Worm (Caenorhabditis elegans): ENCODE measurements around the gene F55B12.10.

F55B12.10 gene

ce11 chrV:13803902-13804301, 35.6 kb upstream of the F55B12.10 start, which contains the start of gene swan-2:
TSS of gene swan-2 (minus strand) at chrV:13804281.
- TF ChIP-seq lin-13 (tag; optimal IDR thresholded peaks at IDR 0.05) (no peak), cnd-1 (tag; optimal IDR thresholded peaks at IDR 0.05) (no peak), nhr-28 (tag; optimal IDR thresholded peaks at IDR 0.05) (no peak), unc-62 (GFP tag; optimal IDR thresholded peaks at IDR 0.05) (no peak), ceh-83 (GFP tag; optimal IDR thresholded peaks at IDR 0.05) (no peak), blmp-1 (tag; optimal IDR thresholded peaks at IDR 0.05) (no peak), nhr-12 (tag; optimal IDR thresholded peaks at IDR 0.05) (no peak), nhr-2 (tag; optimal IDR thresholded peaks at IDR 0.05) (no peak), sptf-1 (tag; optimal IDR thresholded peaks at IDR 0.05) (no peak), mep-1 (tag; optimal IDR thresholded peaks at IDR 0.05) (no peak)

ce11 chrV:13807232-13807631, 32.3 kb upstream of the F55B12.10 start, which contains the start of gene swan-1:
TSS of gene swan-1 (minus strand) at chrV:13807237.
- peak; percentile 41 for TF ChIP-seq hlh-1 (tag; optimal IDR thresholded peaks at IDR 0.05)
- no peak for TF ChIP-seq mep-1 (tag; optimal IDR thresholded peaks at IDR 0.05)
- TF ChIP-seq tbx-8 (GFP tag; optimal IDR thresholded peaks at IDR 0.05) = no peak
- TF ChIP-seq unc-120 (tag; optimal IDR thresholded peaks at IDR 0.05; ENCODE audit: poor library complexity, severe bottlenecking) = peak; percentile 40

DNA sequence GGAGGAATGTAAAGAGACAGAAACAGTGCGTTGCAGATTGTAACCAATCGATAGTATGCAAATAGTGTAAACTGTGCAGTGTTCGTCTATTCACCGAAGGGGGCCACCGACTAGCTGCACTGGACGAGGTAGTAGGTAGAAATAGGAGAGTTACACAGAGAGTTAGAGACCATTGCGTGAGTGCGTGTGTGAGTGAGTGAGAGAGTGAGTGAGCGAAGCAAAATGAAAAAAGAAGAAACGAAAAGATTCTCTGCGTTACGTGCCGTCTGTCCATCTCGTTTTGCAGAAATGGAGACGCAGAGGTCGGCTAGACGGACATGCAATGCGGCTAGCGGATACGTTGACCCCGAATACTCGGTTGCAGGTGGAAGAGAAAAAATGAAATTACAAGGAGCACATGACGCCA, 31.1 kb upstream of the F55B12.10 start:
- TF ChIP-seq ceh-83 (GFP tag; optimal IDR thresholded peaks at IDR 0.05) (no peak), bed-3 (GFP tag; optimal IDR thresholded peaks at IDR 0.05) (no peak), ztf-11 (tag; optimal IDR thresholded peaks at IDR 0.05) (no peak), zip-8 (tag; optimal IDR thresholded peaks at IDR 0.05) (peak; percentile 3), cnd-1 (tag; optimal IDR thresholded peaks at IDR 0.05) (peak; percentile 69), nhr-237 (tag; optimal IDR thresholded peaks at IDR 0.05) (no peak), lsy-2 (tag; optimal IDR thresholded peaks at IDR 0.05) (peak; percentile 16), elt-3 (tag; optimal IDR thresholded peaks at IDR 0.05) (no peak), nhr-28 (tag; optimal IDR thresholded peaks at IDR 0.05) (no peak), nhr-2 (tag; optimal IDR thresholded peaks at IDR 0.05) (peak; percentile 76), nhr-76 (tag; optimal IDR thresholded peaks at IDR 0.05) (no peak), pha-4 (tag; optimal IDR thresholded peaks at IDR 0.05) (peak; percentile 64), sem-2 (GFP tag; optimal IDR thresholded peaks at IDR 0.05) (no peak), lin-32 (GFP tag; optimal IDR thresholded peaks at IDR 0.05) (no peak), ceh-39 (tag; optimal IDR thresholded peaks at IDR 0.05) (peak; percentile 78), M03D4.4 (tag; optimal IDR thresholded peaks at IDR 0.05) (peak; percentile 45), unc-120 (tag; optimal IDR thresholded peaks at IDR 0.05; ENCODE audit: poor library complexity, severe bottlenecking) (peak; percentile 74), tbx-8 (GFP tag; optimal IDR thresholded peaks at IDR 0.05) (no peak), flh-1 (GFP tag; optimal IDR thresholded peaks at IDR 0.05) (no peak), drap-1 (GFP tag; optimal IDR thresholded peaks at IDR 0.05) (peak; percentile 9), blmp-1 (tag; optimal IDR thresholded peaks at IDR 0.05) (no peak), elt-1 (tag; optimal IDR thresholded peaks at IDR 0.05; ENCODE audit: borderline replicate concordance, insufficient read depth) (no peak), ces-1 (GFP tag; optimal IDR thresholded peaks at IDR 0.05) (peak; percentile 43), lin-13 (tag; optimal IDR thresholded peaks at IDR 0.05) (peak; percentile 15), mep-1 (tag; optimal IDR thresholded peaks at IDR 0.05) (peak; percentile 74), ham-2 (GFP tag; optimal IDR thresholded peaks at IDR 0.05) (peak; percentile 96), mls-2 (tag; optimal IDR thresholded peaks at IDR 0.05) (peak; percentile 75), hlh-1 (tag; optimal IDR thresholded peaks at IDR 0.05) (peak; percentile 80), unc-39 (tag; optimal IDR thresholded peaks at IDR 0.05) (no peak), ceh-43 (GFP tag; optimal IDR thresholded peaks at IDR 0.05) (no peak), unc-62 (GFP tag; optimal IDR thresholded peaks at IDR 0.05) (peak; percentile 56), snpc-4 (tag; optimal IDR thresholded peaks at IDR 0.05) (no peak), nhr-12 (tag; optimal IDR thresholded peaks at IDR 0.05) (no peak), mab-5 (tag; optimal IDR thresholded peaks at IDR 0.05) (no peak), sptf-1 (tag; optimal IDR thresholded peaks at IDR 0.05) (peak; percentile 53)

DNA sequence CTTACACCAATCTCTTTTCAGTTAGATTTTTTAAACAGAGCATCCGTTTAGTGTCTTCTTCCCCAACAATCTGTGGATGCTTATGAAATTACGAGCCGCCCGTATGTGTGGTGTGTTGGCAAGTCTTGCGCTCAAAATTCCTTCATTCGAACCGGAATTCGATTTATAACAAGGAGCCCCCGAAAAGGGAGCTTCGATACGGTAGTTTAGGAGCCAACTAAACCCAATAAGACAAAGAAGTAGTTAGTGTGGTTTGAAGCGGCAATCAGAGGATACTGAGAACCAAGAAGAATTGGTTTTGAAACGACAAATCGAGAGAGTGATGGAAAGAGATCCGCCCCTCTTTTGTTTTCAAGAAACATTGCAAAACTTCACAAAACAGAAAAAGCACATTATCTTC, 27.2 kb upstream of the F55B12.10 start:
- no peak for TF ChIP-seq unc-62 (GFP tag; optimal IDR thresholded peaks at IDR 0.05)
- TF ChIP-seq elt-3 (tag; optimal IDR thresholded peaks at IDR 0.05) = no peak
- no peak for TF ChIP-seq sem-2 (GFP tag; optimal IDR thresholded peaks at IDR 0.05)
- no peak for TF ChIP-seq tbx-8 (GFP tag; optimal IDR thresholded peaks at IDR 0.05)
- TF ChIP-seq ces-1 (GFP tag; optimal IDR thresholded peaks at IDR 0.05) = peak; percentile 89

Data from whole organism, mixed stage, embryonic.